Fruit fly (Drosophila melanogaster): ENCODE measurements around the gene KrT95D.

The KrT95D gene

DNA sequence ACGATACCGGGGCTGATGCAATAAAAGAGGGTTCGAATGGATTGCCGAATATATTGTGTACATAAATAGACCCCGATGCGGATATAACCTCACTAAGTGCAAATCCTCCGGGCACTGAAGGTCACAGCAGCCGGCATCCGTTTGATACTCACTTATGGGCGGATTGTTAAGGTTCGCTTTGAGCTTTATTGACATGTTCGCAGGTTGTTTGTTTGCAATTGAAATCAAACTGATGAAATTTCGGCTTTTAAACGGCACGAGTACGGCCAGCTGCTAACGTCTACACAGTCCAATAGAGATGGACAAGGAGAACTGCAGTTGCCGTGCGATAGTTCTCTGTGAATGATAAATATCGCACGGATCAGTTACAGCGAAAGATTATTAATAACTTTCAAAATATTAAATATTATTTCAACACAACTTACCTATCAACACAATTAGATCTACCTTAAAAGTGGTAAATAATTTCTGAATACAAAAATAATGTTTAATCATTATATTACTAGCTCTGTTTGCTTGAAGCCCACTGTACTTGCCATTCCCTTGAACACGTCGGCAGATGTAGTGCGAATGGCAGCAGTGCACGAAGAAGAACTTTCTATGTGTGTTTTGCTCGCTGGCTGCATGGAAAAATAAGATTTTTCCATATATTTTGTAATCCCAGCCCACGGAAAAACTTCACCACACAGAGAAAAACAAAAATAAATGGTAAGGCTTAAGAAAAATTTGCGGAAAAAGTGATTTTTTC, 73.4 kb downstream of the KrT95D start, which contains the start of the genes GluProRS and AP-1sigma (continued):
- peak; percentile 83 for TF ChIP-seq jumu (GFP tag; optimal IDR thresholded peaks at IDR 0.05)
- peak; percentile 87 for TF ChIP-seq Poxn (GFP tag; IDR thresholded peaks at IDR 0.05)
- TF ChIP-seq CG5953 (GFP tag; IDR thresholded peaks at IDR 0.05): peak; percentile 94
- peak; percentile 22 for TF ChIP-seq nom (GFP tag; optimal IDR thresholded peaks at IDR 0.05)
- TF ChIP-seq tio (GFP tag; optimal IDR thresholded peaks at IDR 0.05): peak; percentile 87
- peak; percentile 88 for TF ChIP-seq gt (GFP tag; IDR thresholded peaks at IDR 0.05)
- peak; percentile 84 for TF ChIP-seq CG17612 (GFP tag; IDR thresholded peaks at IDR 0.05)
- peak; percentile 96 for TF ChIP-seq CG4707 (GFP tag; optimal IDR thresholded peaks at IDR 0.05)
- no peak for TF ChIP-seq Sry-β (GFP tag; optimal IDR thresholded peaks at IDR 0.05)
- TF ChIP-seq trh (GFP tag; optimal IDR thresholded peaks at IDR 0.05): peak; percentile 78
- peak; percentile 72; the same call in 1 of the 3 replicates for TF ChIP-seq zen2 (GFP tag; IDR thresholded peaks at IDR 0.05; ENCODE audit: partially characterized antibody)
- TF ChIP-seq tgo (GFP tag; IDR thresholded peaks at IDR 0.05): peak; percentile 98
- peak; percentile 92 for TF ChIP-seq CG3726 (GFP tag; IDR thresholded peaks at IDR 0.05)
- peak; percentile 87 for TF ChIP-seq CG15269 (tag; optimal IDR thresholded peaks at IDR 0.05)
- peak; percentile 38 for TF ChIP-seq ac (GFP tag; optimal IDR thresholded peaks at IDR 0.05)
- TF ChIP-seq CG43689 (GFP tag; IDR thresholded peaks at IDR 0.05): peak; percentile 88
- TF ChIP-seq Six4 (GFP tag; optimal IDR thresholded peaks at IDR 0.05): peak; percentile 87
- peak; percentile 73 for TF ChIP-seq Lim3 (GFP tag; IDR thresholded peaks at IDR 0.05)
- peak; percentile 58 for TF ChIP-seq CG17186 (GFP tag; optimal IDR thresholded peaks at IDR 0.05)
- TF ChIP-seq slp2 (GFP tag; optimal IDR thresholded peaks at IDR 0.05): peak; percentile 62
- peak; percentile 42 for TF ChIP-seq disco-r (GFP tag; optimal IDR thresholded peaks at IDR 0.05)
- TF ChIP-seq ERR (GFP tag; optimal IDR thresholded peaks at IDR 0.05): peak; percentile 66
- peak; percentile 88 for TF ChIP-seq pnt (GFP tag; optimal IDR thresholded peaks at IDR 0.05)
- TF ChIP-seq hth (optimal IDR thresholded peaks at IDR 0.05): no peak
- TF ChIP-seq CG17385 (GFP tag; optimal IDR thresholded peaks at IDR 0.05): peak; percentile 97
- TF ChIP-seq CG11560 (tag; IDR thresholded peaks at IDR 0.05): peak; percentile 87
- peak; percentile 90 for TF ChIP-seq gsb (GFP tag; IDR thresholded peaks at IDR 0.05)
- no peak for TF ChIP-seq pros (GFP tag; optimal IDR thresholded peaks at IDR 0.05)
- TF ChIP-seq Abd-B (GFP tag; optimal IDR thresholded peaks at IDR 0.05): peak; percentile 92
- peak; percentile 66 for TF ChIP-seq crol (GFP tag; IDR thresholded peaks at IDR 0.05)
- peak; percentile 46 for TF ChIP-seq CG7987 (GFP tag; optimal IDR thresholded peaks at IDR 0.05)
- peak; percentile 94 for TF ChIP-seq ind (GFP tag; optimal IDR thresholded peaks at IDR 0.05)
- peak; percentile 87 for TF ChIP-seq sim (GFP tag; IDR thresholded peaks at IDR 0.05)
- peak; percentile 95 for TF ChIP-seq ranshi (GFP tag; IDR thresholded peaks at IDR 0.05)
- peak; percentile 89 for TF ChIP-seq Fer3 (tag; optimal IDR thresholded peaks at IDR 0.05)
- TF ChIP-seq Bteb2 (GFP tag; optimal IDR thresholded peaks at IDR 0.05): peak; percentile 76
- TF ChIP-seq HmgZ (tag; optimal IDR thresholded peaks at IDR 0.05): peak; percentile 92
- peak; percentile 65 for TF ChIP-seq Nf-YB (GFP tag; optimal IDR thresholded peaks at IDR 0.05)
- TF ChIP-seq CG13287 (GFP tag; IDR thresholded peaks at IDR 0.05; ENCODE audit: partially characterized antibody): peak; percentile 96
- TF ChIP-seq CG11504 (tag; optimal IDR thresholded peaks at IDR 0.05): no peak
- peak; percentile 87 for TF ChIP-seq PHDP (tag; optimal IDR thresholded peaks at IDR 0.05)
- no peak for TF ChIP-seq gfzf (GFP tag; optimal IDR thresholded peaks at IDR 0.05)
- peak; percentile 78 for TF ChIP-seq CG4360 (GFP tag; IDR thresholded peaks at IDR 0.05)
- TF ChIP-seq Mad (GFP tag; optimal IDR thresholded peaks at IDR 0.05): peak; percentile 91
- TF ChIP-seq Trl (optimal IDR thresholded peaks at IDR 0.05): no peak
- peak; percentile 83 for TF ChIP-seq Trl (GFP tag; optimal IDR thresholded peaks at IDR 0.05)
- peak; percentile 32; the same call in 1 of the 2 replicates for TF ChIP-seq Dip2 (GFP tag; IDR thresholded peaks at IDR 0.05)
- peak; percentile 94 for TF ChIP-seq sna (GFP tag; IDR thresholded peaks at IDR 0.05; ENCODE audit: partially characterized antibody)
- peak; percentile 58 for TF ChIP-seq NK7.1 (GFP tag; optimal IDR thresholded peaks at IDR 0.05)
- TF ChIP-seq CG1603 (tag; optimal IDR thresholded peaks at IDR 0.05): peak; percentile 92

All from whole organism, embryonic.